Worm (Caenorhabditis elegans): ENCODE data around the gene K04H4.5.

ce11 chrIII:9314476-9314875 is 44.7 kb upstream of the K04H4.5 start, which contains the start of gene C40H1.8:
- TF ChIP-seq T22C8.4 (GFP tag; IDR thresholded peaks at IDR 0.05) (no peak), med-1 (GFP tag; optimal IDR thresholded peaks at IDR 0.05; ENCODE audit: insufficient read depth) (no peak)

All from whole organism, midembryonic.